Worm (Caenorhabditis elegans): ENCODE measurements around the gene ZK813.3.

The ZK813.3 gene

ce11 chrX:3430020-3430419, 11.6 kb upstream of the ZK813.3 start, which contains the start of gene ZK813.4:
ZK813.4 (minus strand) TSS chrX:3430120.
- TF ChIP-seq W03F9.2 (tag; optimal IDR thresholded peaks at IDR 0.05) (no peak), dao-5 (tag; optimal IDR thresholded peaks at IDR 0.05) (no peak), him-1 (tag; optimal IDR thresholded peaks at IDR 0.05) (no peak)

DNA sequence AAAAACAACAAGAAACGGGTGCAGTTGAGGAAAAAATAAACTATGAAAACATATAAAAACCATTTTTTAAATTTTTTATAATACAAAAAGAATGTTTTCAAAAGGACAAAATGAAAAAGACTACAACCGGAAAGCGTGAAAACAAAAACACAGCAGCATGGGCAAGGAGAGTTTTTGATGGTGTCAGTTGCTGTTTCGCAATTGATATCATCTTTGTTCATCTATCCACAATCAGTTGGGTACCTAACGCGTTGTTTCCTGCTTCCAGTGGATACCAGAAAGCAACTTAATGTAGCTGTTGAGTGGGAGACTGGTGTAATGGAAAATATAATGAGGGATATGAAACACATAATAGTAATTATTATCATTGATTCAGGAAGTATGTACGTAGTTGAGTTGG, 1.8 kb upstream of the ZK813.3 start:
- TF ChIP-seq him-1 (tag; optimal IDR thresholded peaks at IDR 0.05) (no peak), W03F9.2 (tag; optimal IDR thresholded peaks at IDR 0.05) (no peak), dao-5 (tag; optimal IDR thresholded peaks at IDR 0.05) (no peak)

- TF ChIP-seq him-1 (tag; optimal IDR thresholded peaks at IDR 0.05) (no peak), dao-5 (tag; optimal IDR thresholded peaks at IDR 0.05) (no peak), W03F9.2 (tag; optimal IDR thresholded peaks at IDR 0.05) (no peak)
Observed at ce11 chrX:3440308-3440707, 1.3 kb upstream of the ZK813.3 start.

- no peak for TF ChIP-seq W03F9.2 (tag; optimal IDR thresholded peaks at IDR 0.05)
- TF ChIP-seq him-1 (tag; optimal IDR thresholded peaks at IDR 0.05), result no peak
- TF ChIP-seq dao-5 (tag; optimal IDR thresholded peaks at IDR 0.05), result no peak
Observed at ce11 chrX:3443526-3443925, 1.9 kb downstream of the ZK813.3 start, which contains the start of gene ZK813.2. ZK813.2 (plus strand) TSS chrX:3443826.

DNA sequence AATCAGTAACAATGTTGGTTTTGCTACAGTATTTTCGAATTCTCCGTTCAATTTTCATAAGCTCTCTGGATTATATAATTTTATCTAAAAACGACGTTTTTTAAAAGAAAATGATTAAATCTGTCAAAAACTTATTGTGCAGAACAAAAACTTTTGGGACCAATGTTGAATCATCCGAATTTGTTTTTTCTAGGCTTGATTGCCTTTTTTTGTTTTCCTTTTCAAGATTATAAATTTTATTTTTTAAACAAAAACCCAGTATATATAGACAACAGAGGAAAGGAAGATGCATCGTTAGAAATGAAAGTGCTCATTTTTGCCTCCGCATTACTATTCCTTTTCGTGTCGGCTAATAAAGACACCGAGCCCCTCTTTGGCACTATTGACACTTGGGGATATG, 2.9 kb downstream of the ZK813.3 start, which contains the start of gene ZK813.7:
Gene ZK813.7, plus strand, starts transcription at position 301 of the 400 bp plus-strand sequence.
- no peak for TF ChIP-seq dao-5 (tag; optimal IDR thresholded peaks at IDR 0.05)
- no peak for TF ChIP-seq W03F9.2 (tag; optimal IDR thresholded peaks at IDR 0.05)
- no peak for TF ChIP-seq him-1 (tag; optimal IDR thresholded peaks at IDR 0.05)

DNA sequence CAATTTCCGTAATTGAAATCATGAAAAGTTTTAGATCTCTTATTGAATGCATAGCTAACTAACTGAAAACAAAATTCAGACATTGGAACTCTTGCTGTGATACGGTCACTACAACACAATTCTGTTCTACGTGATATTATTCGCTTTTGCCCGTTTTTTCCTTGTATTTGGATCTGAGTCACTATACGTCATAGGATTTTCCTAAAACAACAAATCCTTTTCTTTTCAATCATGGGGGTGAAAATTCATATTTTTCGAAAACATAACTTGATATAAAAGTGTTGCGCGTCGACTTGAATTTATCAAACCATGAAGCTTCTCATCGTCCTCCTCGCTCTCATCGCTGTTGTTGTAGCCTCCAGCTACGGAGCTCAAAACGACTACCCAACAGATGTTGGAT, 4.4 kb downstream of the ZK813.3 start, which contains the start of gene ZK813.1:
Gene ZK813.1, plus strand, starts transcription at position 301 of the 400 bp plus-strand sequence.
- TF ChIP-seq W03F9.2 (tag; optimal IDR thresholded peaks at IDR 0.05) (no peak), him-1 (tag; optimal IDR thresholded peaks at IDR 0.05) (no peak), dao-5 (tag; optimal IDR thresholded peaks at IDR 0.05) (no peak)

DNA sequence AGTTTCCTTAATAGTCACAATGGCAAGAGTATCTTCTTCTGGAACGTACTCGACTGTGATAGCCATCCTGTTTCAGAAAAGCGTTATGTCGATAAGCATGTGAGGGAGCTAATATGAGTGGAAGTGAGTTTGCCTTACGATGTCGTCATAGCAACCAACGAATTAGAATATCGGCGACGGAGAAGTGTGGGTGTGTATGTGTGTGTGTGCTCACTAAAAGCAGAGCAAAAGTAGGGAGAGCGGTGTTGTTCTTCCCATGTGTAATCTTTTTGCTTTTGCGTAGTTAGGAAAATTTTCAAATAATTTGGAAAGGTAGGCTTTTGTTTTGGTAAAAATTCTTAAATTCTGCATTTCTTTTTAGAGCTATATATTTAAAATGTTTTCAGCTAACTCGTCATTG, 9.5 kb downstream of the ZK813.3 start, which contains the start of gene ZK813.5:
Gene ZK813.5, minus strand, starts transcription at position 101 of the 400 bp plus-strand sequence.
- TF ChIP-seq W03F9.2 (tag; optimal IDR thresholded peaks at IDR 0.05) (no peak), him-1 (tag; optimal IDR thresholded peaks at IDR 0.05) (no peak), dao-5 (tag; optimal IDR thresholded peaks at IDR 0.05) (no peak)

DNA sequence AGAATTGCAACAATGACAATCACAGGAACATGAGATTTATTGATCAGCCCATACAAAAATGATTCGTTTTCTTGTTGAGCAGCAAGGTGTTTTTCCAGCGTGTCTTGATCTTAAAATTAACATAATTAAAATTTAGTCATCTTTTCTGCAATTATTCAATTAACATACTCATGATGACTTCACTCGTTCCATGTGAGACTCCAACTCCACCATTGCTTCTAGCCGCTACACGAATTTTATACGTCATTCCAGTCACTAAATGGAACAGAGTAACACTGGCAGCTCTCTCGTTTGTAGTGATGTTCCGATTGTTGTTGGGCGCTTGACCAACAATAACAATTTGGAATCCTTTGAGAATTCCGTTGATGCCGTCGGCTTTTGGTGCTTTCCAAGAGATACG, 12.2 kb downstream of the ZK813.3 start:
- TF ChIP-seq dao-5 (tag; optimal IDR thresholded peaks at IDR 0.05) (no peak), him-1 (tag; optimal IDR thresholded peaks at IDR 0.05) (no peak), W03F9.2 (tag; optimal IDR thresholded peaks at IDR 0.05) (no peak)

DNA sequence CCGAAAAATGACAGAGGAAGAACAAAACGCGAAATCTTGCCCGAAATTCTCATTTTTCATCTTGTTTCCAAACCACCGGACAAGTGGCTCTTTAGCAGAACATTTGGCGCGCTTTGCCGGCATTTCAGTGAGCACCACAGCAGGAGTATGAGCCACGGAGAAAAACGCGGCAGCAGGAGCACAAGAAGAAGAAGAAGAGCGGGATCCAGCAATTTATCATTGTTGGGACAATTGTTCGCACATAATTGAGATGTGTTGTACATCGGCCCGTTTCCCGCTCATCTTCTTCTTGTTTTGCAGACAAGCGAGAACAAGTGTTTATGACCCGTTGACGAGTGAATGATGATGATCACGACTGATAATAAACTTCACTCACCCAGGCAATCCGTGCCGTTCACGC, 13.9 kb downstream of the ZK813.3 start:
- no peak for TF ChIP-seq dao-5 (tag; optimal IDR thresholded peaks at IDR 0.05)

DNA sequence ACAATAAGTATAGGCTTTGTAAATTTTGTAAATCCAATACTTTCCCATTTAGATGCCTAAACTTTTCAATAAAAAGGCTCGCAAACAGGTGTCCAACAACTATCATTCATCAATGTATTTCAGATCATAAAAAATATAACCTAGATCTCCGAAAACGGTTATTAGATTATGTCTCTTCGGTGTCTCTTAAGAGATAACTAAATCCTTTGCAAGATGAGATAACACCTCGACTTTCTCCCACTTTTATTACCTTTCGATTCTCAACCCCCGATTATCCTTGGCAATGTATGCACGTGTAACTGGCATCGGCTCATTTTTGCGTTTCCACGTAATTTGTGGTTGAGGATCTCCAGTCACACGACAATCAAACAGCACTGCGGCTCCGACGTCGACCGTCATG, 20.4 kb downstream of the ZK813.3 start:
- TF ChIP-seq W03F9.2 (tag; optimal IDR thresholded peaks at IDR 0.05) (no peak), him-1 (tag; optimal IDR thresholded peaks at IDR 0.05) (no peak), dao-5 (tag; optimal IDR thresholded peaks at IDR 0.05) (no peak)

DNA sequence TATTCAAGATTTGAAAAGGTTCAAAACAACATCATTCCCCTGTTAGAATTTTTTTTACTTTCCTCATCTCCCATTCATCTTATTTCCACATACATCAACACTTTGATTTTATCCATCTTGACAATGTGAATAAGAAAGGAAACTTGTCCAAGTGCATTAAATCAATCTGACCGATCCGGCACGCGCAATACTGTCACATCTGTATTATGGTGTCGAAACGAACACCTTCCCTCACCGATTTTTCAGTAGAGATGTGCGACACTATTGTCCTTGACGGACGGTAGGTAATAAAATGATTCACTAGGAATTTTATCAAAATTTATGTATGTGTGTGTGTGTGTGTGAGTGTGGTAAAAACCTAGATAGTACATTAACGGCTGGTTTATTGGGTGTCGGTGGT, 22.2 kb downstream of the ZK813.3 start:
- TF ChIP-seq dao-5 (tag; optimal IDR thresholded peaks at IDR 0.05), result no peak
- no peak for TF ChIP-seq him-1 (tag; optimal IDR thresholded peaks at IDR 0.05)

DNA sequence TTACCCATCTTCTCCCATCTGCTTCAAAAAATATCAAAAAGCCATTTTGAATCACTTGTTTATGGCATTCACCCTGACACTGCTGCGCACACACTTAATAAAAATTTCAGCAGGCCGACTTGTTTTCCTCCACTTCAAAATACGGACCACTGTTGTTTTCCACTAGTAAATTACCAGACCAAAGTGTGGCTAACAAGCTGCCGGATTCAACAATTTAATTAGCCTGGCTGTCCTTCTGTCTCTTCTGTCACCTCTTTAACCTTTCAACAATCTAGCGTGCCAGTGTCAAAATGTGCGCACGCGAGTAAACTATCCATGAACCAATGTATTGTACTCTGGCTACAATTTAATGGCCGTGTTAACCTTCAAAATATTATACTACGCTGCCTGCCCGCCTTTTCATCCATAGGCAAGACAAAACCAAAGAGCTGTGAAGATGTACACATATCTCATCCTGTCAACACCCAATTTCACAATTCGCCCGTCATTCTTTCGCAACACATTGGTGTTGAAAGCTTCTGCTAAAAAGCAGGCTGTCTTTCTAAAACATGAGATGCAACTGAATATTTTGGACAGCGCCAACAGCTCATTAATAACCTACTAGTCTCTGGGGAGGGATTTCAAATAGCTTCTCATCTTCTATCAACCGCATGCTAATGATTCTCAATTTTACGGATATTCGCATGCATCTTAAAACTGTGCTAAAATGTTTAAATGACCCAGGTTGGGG, 22.8 kb downstream of the ZK813.3 start:
- no peak for TF ChIP-seq dao-5 (tag; optimal IDR thresholded peaks at IDR 0.05)
- no peak for TF ChIP-seq him-1 (tag; optimal IDR thresholded peaks at IDR 0.05)
- no peak for TF ChIP-seq W03F9.2 (tag; optimal IDR thresholded peaks at IDR 0.05)

- TF ChIP-seq W03F9.2 (tag; optimal IDR thresholded peaks at IDR 0.05), result no peak
Observed at ce11 chrX:3465785-3466184, 24.1 kb downstream of the ZK813.3 start, which contains the start of the genes ZK377.15 and sax-3. ZK377.15 (minus strand) TSS chrX:3465885. sax-3 (minus strand) TSS chrX:3465927.

DNA sequence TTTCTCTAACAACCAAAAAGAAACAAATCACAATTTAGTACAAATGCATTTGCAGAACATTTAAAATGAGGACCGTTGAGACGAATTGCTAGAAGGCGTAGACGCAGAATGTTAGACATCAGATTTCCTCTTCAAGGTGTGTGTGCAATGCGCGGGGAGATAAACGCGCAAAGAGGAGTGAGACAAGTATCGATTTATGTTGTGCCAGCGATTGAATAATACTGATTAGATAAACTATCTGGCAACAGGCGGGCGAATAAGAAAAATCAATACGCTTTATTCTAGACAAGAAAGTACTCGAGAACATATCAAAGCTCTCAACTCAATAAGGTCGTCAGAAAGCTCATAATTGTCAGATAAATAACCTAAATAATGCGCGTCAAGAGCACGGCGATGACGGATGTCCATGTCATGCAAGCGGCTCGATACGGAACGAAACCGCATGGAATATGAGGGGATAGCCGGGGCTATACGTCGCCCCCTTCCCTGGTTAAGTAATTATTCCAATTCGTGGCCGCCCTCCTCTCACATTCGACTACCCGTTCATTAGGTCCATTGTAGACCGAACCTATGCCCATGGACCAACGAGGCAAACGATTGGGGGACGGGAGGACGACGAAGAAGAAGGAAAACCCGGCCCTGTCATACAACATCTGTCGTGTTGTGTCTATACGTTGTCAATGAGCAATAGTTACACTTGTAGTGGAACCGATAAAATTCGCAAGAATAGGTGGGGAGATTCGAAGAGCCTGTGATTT, 25.5 kb downstream of the ZK813.3 start:
- TF ChIP-seq him-1 (tag; optimal IDR thresholded peaks at IDR 0.05) (no peak), dao-5 (tag; optimal IDR thresholded peaks at IDR 0.05) (no peak), W03F9.2 (tag; optimal IDR thresholded peaks at IDR 0.05) (no peak)

Data from whole organism, L4/young adult.